Fruit fly (Drosophila melanogaster): ENCODE results near the gene mRpL45.
A peak's percentile ranks its signal among the peaks of the same experiment; 100 is the strongest.

Gene mRpL45

dm6 chr3R:22568508-22568907, 49.8 kb upstream of the mRpL45 start:
- TF ChIP-seq Dp (GFP tag; optimal IDR thresholded peaks at IDR 0.05) = no peak
- no peak for TF ChIP-seq Xrp1 (GFP tag; IDR thresholded peaks at IDR 0.05)
- TF ChIP-seq CG3281 (GFP tag; optimal IDR thresholded peaks at IDR 0.05) = no peak
- no peak for TF ChIP-seq CG6813 (GFP tag; optimal IDR thresholded peaks at IDR 0.05)
- TF ChIP-seq CG12769 (tag; optimal IDR thresholded peaks at IDR 0.05) = peak; percentile 77
- no peak for TF ChIP-seq CG16813 (GFP tag; IDR thresholded peaks at IDR 0.05; ENCODE audit: partially characterized antibody)
- TF ChIP-seq Mrtf (GFP tag; IDR thresholded peaks at IDR 0.05) = no peak
- TF ChIP-seq Camta (GFP tag; optimal IDR thresholded peaks at IDR 0.05) = no peak
- TF ChIP-seq ab (GFP tag; optimal IDR thresholded peaks at IDR 0.05) = no peak
- TF ChIP-seq CG13894 (tag; optimal IDR thresholded peaks at IDR 0.05) = peak; percentile 60
- TF ChIP-seq CG17802 (tag; optimal IDR thresholded peaks at IDR 0.05) = no peak
- no peak for TF ChIP-seq grau (tag; optimal IDR thresholded peaks at IDR 0.05)
- no peak for TF ChIP-seq ttk (GFP tag; IDR thresholded peaks at IDR 0.05)
- no peak for TF ChIP-seq Dek (tag; optimal IDR thresholded peaks at IDR 0.05)
- TF ChIP-seq Drgx (GFP tag; IDR thresholded peaks at IDR 0.05) = no peak
- no peak for TF ChIP-seq ewg (GFP tag; optimal IDR thresholded peaks at IDR 0.05)
- no peak for TF ChIP-seq Ravus (GFP tag; IDR thresholded peaks at IDR 0.05)
- no peak for TF ChIP-seq C15 (GFP tag; IDR thresholded peaks at IDR 0.05)
- TF ChIP-seq CG7745 (tag; optimal IDR thresholded peaks at IDR 0.05) = no peak
- TF ChIP-seq Med (GFP tag) = peak; percentile 24
- no peak for TF ChIP-seq kni (GFP tag; optimal IDR thresholded peaks at IDR 0.05)
- TF ChIP-seq sd (tag; optimal IDR thresholded peaks at IDR 0.05) = peak; percentile 78
- TF ChIP-seq H15 (GFP tag; IDR thresholded peaks at IDR 0.05) = no peak
- TF ChIP-seq CG17568 (GFP tag; optimal IDR thresholded peaks at IDR 0.05) = no peak
- no peak for TF ChIP-seq CG11504 (tag; optimal IDR thresholded peaks at IDR 0.05)
- no peak for TF ChIP-seq CG33213 (GFP tag; optimal IDR thresholded peaks at IDR 0.05)
- no peak for TF ChIP-seq CG6683 (GFP tag; optimal IDR thresholded peaks at IDR 0.05)
- TF ChIP-seq CG6175 (GFP tag; IDR thresholded peaks at IDR 0.05) = no peak
- TF ChIP-seq CG14965 (GFP tag; optimal IDR thresholded peaks at IDR 0.05; ENCODE audit: borderline replicate concordance) = no peak
- no peak for TF ChIP-seq crp (GFP tag; optimal IDR thresholded peaks at IDR 0.05)
- TF ChIP-seq oc (tag; optimal IDR thresholded peaks at IDR 0.05) = no peak
- no peak for TF ChIP-seq Sry-δ (GFP tag; optimal IDR thresholded peaks at IDR 0.05)
- TF ChIP-seq CG18764 (GFP tag; optimal IDR thresholded peaks at IDR 0.05) = no peak
- no peak for TF ChIP-seq z (GFP tag; IDR thresholded peaks at IDR 0.05)
- no peak for TF ChIP-seq CG15601 (tag; optimal IDR thresholded peaks at IDR 0.05)

DNA sequence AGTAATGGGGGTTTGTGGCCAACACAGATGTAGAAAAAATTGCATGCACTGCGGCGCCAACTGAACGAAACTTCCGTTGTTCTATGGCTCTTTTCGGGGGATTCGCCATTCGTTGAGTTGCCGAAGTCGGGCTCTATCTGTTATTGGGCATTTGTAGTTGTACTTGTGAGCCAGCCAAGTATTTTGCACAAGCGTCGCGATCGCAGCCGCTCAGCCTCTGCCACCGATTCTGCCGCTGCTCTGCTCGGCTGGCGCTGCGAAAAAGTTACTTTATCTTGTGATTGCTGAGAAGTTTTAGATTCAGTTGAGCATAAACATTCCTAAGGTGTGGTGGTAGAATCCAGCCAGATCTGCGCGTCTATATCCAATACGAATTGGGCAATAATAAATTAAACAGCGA, 48.4 kb upstream of the mRpL45 start, which contains the start of gene CG33110:
Gene CG33110, plus strand, starts transcription at position 301 of the 400 bp plus-strand sequence.
- TF ChIP-seq NFAT (GFP tag; IDR thresholded peaks at IDR 0.05) = no peak
- no peak for TF ChIP-seq stc (GFP tag; IDR thresholded peaks at IDR 0.05)
- TF ChIP-seq CG15696 (tag; optimal IDR thresholded peaks at IDR 0.05) = no peak
- TF ChIP-seq chinmo (GFP tag; IDR thresholded peaks at IDR 0.05; ENCODE audit: partially characterized antibody) = peak; percentile 90; the same call in 3 of the 4 replicates
- TF ChIP-seq Nf-YB (GFP tag; optimal IDR thresholded peaks at IDR 0.05) = no peak
- TF ChIP-seq Adf1 (GFP tag; IDR thresholded peaks at IDR 0.05) = peak; percentile 64
- no peak for TF ChIP-seq CG11247 (GFP tag; IDR thresholded peaks at IDR 0.05)
- no peak for TF ChIP-seq chif (GFP tag; optimal IDR thresholded peaks at IDR 0.05)
- TF ChIP-seq HmgZ (tag; optimal IDR thresholded peaks at IDR 0.05) = no peak
- no peak for TF ChIP-seq slou (GFP tag; optimal IDR thresholded peaks at IDR 0.05)
- TF ChIP-seq CG17802 (tag; optimal IDR thresholded peaks at IDR 0.05) = no peak
- no peak for TF ChIP-seq CG10654 (GFP tag; optimal IDR thresholded peaks at IDR 0.05)
- no peak for TF ChIP-seq pum (GFP tag; optimal IDR thresholded peaks at IDR 0.05)
- no peak for TF ChIP-seq CG17829 (tag; optimal IDR thresholded peaks at IDR 0.05)
- no peak for TF ChIP-seq BEAF-32 (GFP tag; optimal IDR thresholded peaks at IDR 0.05)
- no peak for TF ChIP-seq gsb-n (tag; optimal IDR thresholded peaks at IDR 0.05)
- peak; percentile 27 for TF ChIP-seq sd (tag; optimal IDR thresholded peaks at IDR 0.05)
